Worm (Caenorhabditis elegans): ENCODE data around the gene grl-6.

DNA sequence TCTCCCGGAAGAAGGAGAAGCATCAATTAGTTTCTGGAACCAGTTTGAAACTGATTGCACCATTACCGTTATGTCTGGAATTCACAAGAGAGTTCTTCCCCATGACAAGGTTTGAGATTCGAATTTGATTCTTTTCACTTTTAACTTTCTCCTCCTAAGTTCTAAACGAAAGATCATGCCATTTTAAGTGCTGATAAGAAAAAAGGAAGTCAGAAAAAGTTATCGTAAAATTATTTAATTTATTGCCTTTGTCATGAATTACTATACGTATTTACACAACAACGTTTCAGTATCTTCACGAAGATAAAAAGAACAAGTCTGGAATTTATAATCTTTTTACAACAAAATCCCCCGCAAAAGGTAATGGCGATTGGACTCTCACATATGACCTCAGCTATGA is 9.4 kb upstream of the grl-6 start:
- no peak for TF ChIP-seq unc-62 (GFP tag; optimal IDR thresholded peaks at IDR 0.05)
- TF ChIP-seq F13H6.1 (tag; optimal IDR thresholded peaks at IDR 0.05): no peak
- no peak for TF ChIP-seq ztf-11 (tag; optimal IDR thresholded peaks at IDR 0.05)

Data from whole organism, L2 larva.